Worm (Caenorhabditis elegans) whole organism, L2 larva: Measurements from ENCODE around the gene Y53G8AL.4.

Source experiments
- R02D3.7 ChIP-seq: fragments of 150-350 bp; optimal IDR thresholded peaks from 2 replicates; lab custom pipeline; 2014; ENCODE audit warnings: missing biosample characterization, missing genetic modification characterization
- ama-1 ChIP-seq: fragments of 150-350 bp; optimal IDR thresholded peaks from 2 replicates; lab custom pipeline; 2018; ENCODE audit warnings: inconsistent platforms
- ceh-82 ChIP-seq: fragments of 150-350 bp; optimal IDR thresholded peaks from 2 replicates; lab custom pipeline; 2014; ENCODE audit warnings: missing biosample characterization, missing genetic modification characterization
- dmd-4 ChIP-seq: sonication (generic microtip); optimal IDR thresholded peaks from 2 replicates; lab custom pipeline; 2017; ENCODE audit warnings: missing biosample characterization, missing genetic modification characterization
- egl-27 ChIP-seq: sonication (generic microtip); optimal IDR thresholded peaks from 3 replicates; lab custom pipeline; 2017; ENCODE audit warnings: missing biosample characterization, missing genetic modification reagents, missing genetic modification characterization
- lin-39 ChIP-seq: fragments of 150-350 bp; optimal IDR thresholded peaks from 2 replicates; lab custom pipeline; 2014; ENCODE audit warnings: missing biosample characterization, missing genetic modification reagents, missing genetic modification characterization
- lsy-2 ChIP-seq, 2 experiments: fragments of 150-350 bp in 1 of 2; sonication (generic microtip) in 1 of 2; optimal IDR thresholded peaks; 2 replicates each; lab custom pipeline; 2014 to 2017; ENCODE audit warnings: missing biosample characterization in 2 of 2, missing genetic modification characterization in 2 of 2
- mab-5 ChIP-seq: fragments of 150-350 bp; optimal IDR thresholded peaks from 2 replicates; lab custom pipeline; 2014; ENCODE audit warnings: missing biosample characterization, missing genetic modification characterization
- mbf-1 ChIP-seq: sonication (generic microtip); optimal IDR thresholded peaks from 2 replicates; lab custom pipeline; 2017; ENCODE audit warnings: missing biosample characterization, missing genetic modification characterization
- nhr-77 ChIP-seq: fragments of 150-350 bp; optimal IDR thresholded peaks from 2 replicates; lab custom pipeline; 2014; ENCODE audit warnings: missing biosample characterization, missing genetic modification characterization
- skn-1 ChIP-seq: sonication (generic microtip); optimal IDR thresholded peaks from 2 replicates; lab custom pipeline; 2017; ENCODE audit warnings: missing biosample characterization, missing genetic modification characterization
- ztf-1 ChIP-seq: fragments of 200-800 bp; sonication (Bioruptor generic); conservative IDR thresholded peaks from 2 replicates; pipeline ENCODE4 v1.3.6; 2022; ENCODE audit warnings: missing genetic modification characterization, missing compliant biosample characterization

DNA sequence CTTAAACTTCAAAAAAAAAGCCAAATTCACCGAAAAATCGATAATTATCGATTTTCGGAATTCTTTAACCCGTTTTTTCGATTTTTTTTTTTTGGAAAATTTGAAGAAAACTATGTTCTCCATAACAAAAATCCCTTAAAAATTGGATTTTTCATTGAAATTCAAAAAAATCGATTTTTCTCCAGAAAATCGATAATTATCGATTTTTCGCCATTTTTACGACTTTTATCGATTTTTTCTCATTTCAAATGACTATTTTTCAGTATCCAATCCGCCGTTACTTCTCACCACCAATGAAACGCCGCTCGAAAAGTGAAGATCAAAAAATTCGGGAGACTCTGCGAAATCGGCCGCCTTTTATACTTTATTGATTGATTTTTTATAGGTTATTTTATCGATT lies 9.6 kb downstream of the Y53G8AL.4 start:
- TF ChIP-seq dmd-4 (tag; lab: Kevin White, UChicago), result no peak
- no peak for TF ChIP-seq nhr-77 (tag; lab: Kevin White, UChicago)
- no peak for TF ChIP-seq skn-1 (tag; lab: Kevin White, UChicago)
- TF ChIP-seq lsy-2 (tag; optimal IDR thresholded peaks at IDR 0.05; lab: Kevin White, UChicago), result no peak
- TF ChIP-seq ama-1 (lab: Kevin White, UChicago), result no peak
- no peak for TF ChIP-seq R02D3.7 (tag; lab: Kevin White, UChicago)
- no peak for TF ChIP-seq ceh-82
- no peak for TF ChIP-seq egl-27 (tag; lab: Kevin White, UChicago)
- TF ChIP-seq mbf-1, result no peak
- no peak for TF ChIP-seq ztf-1
- TF ChIP-seq lin-39 (tag; lab: Kevin White, UChicago), result no peak
- no peak for TF ChIP-seq mab-5 (tag; lab: Kevin White, UChicago)
